Worm (Caenorhabditis elegans): ENCODE results near the gene T21H3.5.

T21H3.5 gene

ce11 chrV:1131880-1132623, 32.0 kb downstream of the T21H3.5 start, which contains the start of gene W07B8.4:
TSS of gene W07B8.4 (minus strand) at chrV:1131930.
- no peak for TF ChIP-seq scrt-1 (GFP tag; IDR thresholded peaks at IDR 0.05)
- no peak for TF ChIP-seq F13C5.2 (tag; optimal IDR thresholded peaks at IDR 0.05)
- TF ChIP-seq hmbx-1 (tag; optimal IDR thresholded peaks at IDR 0.05) = no peak
- TF ChIP-seq tbx-37 (GFP tag; conservative IDR thresholded peaks at IDR 0.05) = no peak
- no peak for TF ChIP-seq hmg-4 (GFP tag; optimal IDR thresholded peaks at IDR 0.05)
- TF ChIP-seq tbx-11 (GFP tag; IDR thresholded peaks at IDR 0.05) = no peak
- no peak for TF ChIP-seq ceh-36 (tag; optimal IDR thresholded peaks at IDR 0.05)
- no peak for TF ChIP-seq hnd-1 (tag; optimal IDR thresholded peaks at IDR 0.05)
- TF ChIP-seq flt-1 (GFP tag; IDR thresholded peaks at IDR 0.05) = no peak
- TF ChIP-seq ama-1 (optimal IDR thresholded peaks at IDR 0.05) = no peak
- no peak for TF ChIP-seq pes-1 (GFP tag; IDR thresholded peaks at IDR 0.05)
- TF ChIP-seq ceh-13 (GFP tag; optimal IDR thresholded peaks at IDR 0.05) = no peak
- TF ChIP-seq aly-1 (tag; optimal IDR thresholded peaks at IDR 0.05) = no peak
- TF ChIP-seq sea-1 (GFP tag; conservative IDR thresholded peaks at IDR 0.05) = no peak
- no peak for TF ChIP-seq tra-4 (tag; optimal IDR thresholded peaks at IDR 0.05)
- no peak for TF ChIP-seq ets-7 (tag; optimal IDR thresholded peaks at IDR 0.05)
- no peak for TF ChIP-seq B0310.2 (tag; optimal IDR thresholded peaks at IDR 0.05)

- TF ChIP-seq tbx-37 (GFP tag; conservative IDR thresholded peaks at IDR 0.05) = no peak
These were observed 44.0 kb downstream of the T21H3.5 start for ce11 chrV:1120101-1120500.

ce11 chrV:1112658-1113057, 51.4 kb downstream of the T21H3.5 start, which contains the start of gene Y50D4B.1:
TSS of gene Y50D4B.1 (plus strand) at chrV:1112958.
- TF ChIP-seq hnd-1 (tag; optimal IDR thresholded peaks at IDR 0.05) (no peak), scrt-1 (GFP tag; IDR thresholded peaks at IDR 0.05) (no peak), B0310.2 (tag; optimal IDR thresholded peaks at IDR 0.05) (no peak), sea-1 (GFP tag; conservative IDR thresholded peaks at IDR 0.05) (no peak), pes-1 (GFP tag; IDR thresholded peaks at IDR 0.05) (no peak), F13C5.2 (tag; optimal IDR thresholded peaks at IDR 0.05) (no peak), hmg-4 (GFP tag; optimal IDR thresholded peaks at IDR 0.05) (no peak), ama-1 (optimal IDR thresholded peaks at IDR 0.05) (no peak), aly-1 (tag; optimal IDR thresholded peaks at IDR 0.05) (no peak), flt-1 (GFP tag; IDR thresholded peaks at IDR 0.05) (no peak), ceh-36 (tag; optimal IDR thresholded peaks at IDR 0.05) (no peak), ceh-13 (GFP tag; optimal IDR thresholded peaks at IDR 0.05) (no peak), tbx-11 (GFP tag; IDR thresholded peaks at IDR 0.05) (no peak), tbx-37 (GFP tag; conservative IDR thresholded peaks at IDR 0.05) (no peak), ets-7 (tag; optimal IDR thresholded peaks at IDR 0.05) (no peak), tra-4 (tag; optimal IDR thresholded peaks at IDR 0.05) (no peak)

ce11 chrV:1112180-1112579, 51.9 kb downstream of the T21H3.5 start:
- TF ChIP-seq ceh-36 (tag; optimal IDR thresholded peaks at IDR 0.05) = peak; percentile 69
- TF ChIP-seq tbx-11 (GFP tag; IDR thresholded peaks at IDR 0.05) = no peak
- no peak for TF ChIP-seq aly-1 (tag; optimal IDR thresholded peaks at IDR 0.05)
- TF ChIP-seq scrt-1 (GFP tag; IDR thresholded peaks at IDR 0.05) = no peak
- TF ChIP-seq tbx-37 (GFP tag; conservative IDR thresholded peaks at IDR 0.05) = no peak
